1 worm cellular context compared by ENCODE assay signal in genomic region chrV:15505068-15505467, ce11.
A peak's percentile ranks its signal among the peaks of the same experiment; 100 is the strongest.
TF ChIP-seq lines count a peak whose summit lies in the region.

No protein-coding gene starts in this region.

TF ChIP-seq in whole organism, L4 larva, 104 proteins besides CTCF, POLR2A, EP300 and RAD21 (continued from another document):
- no peak for TF ChIP-seq zip-2 (tag; optimal IDR thresholded peaks at IDR 0.05; lab: Kevin White, UChicago)
- no peak for TF ChIP-seq zfp-3 (GFP tag; conservative IDR thresholded peaks at IDR 0.05; lab: Robert Waterston, UW)
- no peak for TF ChIP-seq daf-8 (GFP tag; IDR thresholded peaks at IDR 0.05; lab: Robert Waterston, UW)
- TF ChIP-seq hlh-30 (tag; optimal IDR thresholded peaks at IDR 0.05; lab: Kevin White, UChicago; ENCODE audit: insufficient read depth), result no peak
- TF ChIP-seq tra-1 (GFP tag; IDR thresholded peaks at IDR 0.05; lab: Robert Waterston, UW), result peak; percentile 54; the same call in 1 of the 2 replicates
- no peak for TF ChIP-seq ztf-7 (tag; optimal IDR thresholded peaks at IDR 0.05; lab: Kevin White, UChicago)
- TF ChIP-seq dmd-9 (GFP tag; IDR thresholded peaks at IDR 0.05; lab: Robert Waterston, UW), result no peak
- TF ChIP-seq mes-2 (tag; optimal IDR thresholded peaks at IDR 0.05; lab: Kevin White, UChicago; ENCODE audit: poor library complexity, severe bottlenecking), result peak; percentile 83
- peak; percentile 13; the same call in 1 of the 2 replicates for TF ChIP-seq Y105C5A.15 (GFP tag; IDR thresholded peaks at IDR 0.05; lab: Robert Waterston, UW)
- TF ChIP-seq arid-1 (GFP tag; conservative IDR thresholded peaks at IDR 0.05; lab: Robert Waterston, UW), result peak; percentile 81
- no peak for TF ChIP-seq tag-97 (GFP tag; IDR thresholded peaks at IDR 0.05; lab: Robert Waterston, UW)
- no peak for TF ChIP-seq duxl-1 (tag; optimal IDR thresholded peaks at IDR 0.05; lab: Kevin White, UChicago; ENCODE audit: poor library complexity)
- TF ChIP-seq pha-4 (GFP tag; IDR thresholded peaks at IDR 0.05; lab: Robert Waterston, UW), result no peak
- TF ChIP-seq pha-4 (tag; optimal IDR thresholded peaks at IDR 0.05; lab: Kevin White, UChicago), result no peak
- no peak for TF ChIP-seq ceh-62 (tag; optimal IDR thresholded peaks at IDR 0.05; lab: Kevin White, UChicago)
- no peak for TF ChIP-seq fkh-10 (GFP tag; optimal IDR thresholded peaks at IDR 0.05; lab: Kevin White, UChicago)
- TF ChIP-seq dmd-8 (GFP tag; IDR thresholded peaks at IDR 0.05; lab: Robert Waterston, UW), result peak; percentile 72
- TF ChIP-seq F44E2.7 (GFP tag; IDR thresholded peaks at IDR 0.05; lab: Robert Waterston, UW), result 0 out of 2 replicates have a peak, but pooled peaks have one; percentile 6
- TF ChIP-seq ZK546.5 (tag; optimal IDR thresholded peaks at IDR 0.05; lab: Kevin White, UChicago), result no peak
- TF ChIP-seq nhr-11 (tag; optimal IDR thresholded peaks at IDR 0.05; lab: Kevin White, UChicago), result no peak
- TF ChIP-seq lin-38 (GFP tag; IDR thresholded peaks at IDR 0.05; lab: Robert Waterston, UW), result no peak
- no peak for TF ChIP-seq ceh-32 (tag; optimal IDR thresholded peaks at IDR 0.05; lab: Kevin White, UChicago; ENCODE audit: poor library complexity)
- no peak for TF ChIP-seq lin-13 (GFP tag; optimal IDR thresholded peaks at IDR 0.05; lab: Kevin White, UChicago)
- no peak for TF ChIP-seq nhr-6 (tag; optimal IDR thresholded peaks at IDR 0.05; lab: Kevin White, UChicago)
- TF ChIP-seq spr-1 (tag; optimal IDR thresholded peaks at IDR 0.05; lab: Kevin White, UChicago), result peak; percentile 28
- TF ChIP-seq cey-2 (tag; optimal IDR thresholded peaks at IDR 0.05; lab: Kevin White, UChicago; ENCODE audit: borderline replicate concordance, insufficient read depth), result no peak
- no peak for TF ChIP-seq dve-1 (tag; optimal IDR thresholded peaks at IDR 0.05; lab: Kevin White, UChicago; ENCODE audit: insufficient read depth)
- TF ChIP-seq mxl-2 (GFP tag; conservative IDR thresholded peaks at IDR 0.05; lab: Robert Waterston, UW), result no peak
- no peak for TF ChIP-seq daf-12 (tag; optimal IDR thresholded peaks at IDR 0.05; lab: Kevin White, UChicago)
- peak; percentile 62; the same call in 1 of the 2 replicates for TF ChIP-seq ceh-44 (GFP tag; IDR thresholded peaks at IDR 0.05; lab: Robert Waterston, UW)
- TF ChIP-seq nhr-28 (tag; optimal IDR thresholded peaks at IDR 0.05; lab: Kevin White, UChicago), result peak; percentile 16
- no peak for TF ChIP-seq saeg-2 (GFP tag; IDR thresholded peaks at IDR 0.05; lab: Robert Waterston, UW)
- no peak for TF ChIP-seq ama-1 (optimal IDR thresholded peaks at IDR 0.05; lab: Kevin White, UChicago)
- TF ChIP-seq sdz-12 (GFP tag; optimal IDR thresholded peaks at IDR 0.05; lab: Kevin White, UChicago), result peak; percentile 54
- TF ChIP-seq mep-1 (tag; optimal IDR thresholded peaks at IDR 0.05; lab: Kevin White, UChicago), result no peak
- TF ChIP-seq Y5F2A.4 (GFP tag; optimal IDR thresholded peaks at IDR 0.05; lab: Kevin White, UChicago), result peak; percentile 60
- 0 out of 2 replicates have a peak, but pooled peaks have one; percentile 44 for TF ChIP-seq nhr-42 (GFP tag; IDR thresholded peaks at IDR 0.05; lab: Robert Waterston, UW)
- peak; percentile 58; the same call in 1 of the 2 replicates for TF ChIP-seq ZK337.2 (GFP tag; IDR thresholded peaks at IDR 0.05; lab: Robert Waterston, UW)
- no peak for TF ChIP-seq lin-15B (tag; optimal IDR thresholded peaks at IDR 0.05; lab: Kevin White, UChicago)
- no peak for TF ChIP-seq nhr-77 (tag; optimal IDR thresholded peaks at IDR 0.05; lab: Kevin White, UChicago)
- no peak for TF ChIP-seq zfp-2 (tag; optimal IDR thresholded peaks at IDR 0.05; lab: Kevin White, UChicago)
TF ChIP-seq in whole organism, L4 larva: peak in this region for 37.
